Worm (Caenorhabditis elegans): ENCODE results near the gene F26F2.1.

- TF ChIP-seq unc-62 (GFP tag; optimal IDR thresholded peaks at IDR 0.05) (no peak), unc-39 (tag; optimal IDR thresholded peaks at IDR 0.05) (no peak), ces-1 (GFP tag; optimal IDR thresholded peaks at IDR 0.05) (no peak), nhr-76 (tag; optimal IDR thresholded peaks at IDR 0.05) (no peak), snpc-4 (tag; optimal IDR thresholded peaks at IDR 0.05) (no peak), nhr-12 (tag; optimal IDR thresholded peaks at IDR 0.05) (no peak), elt-1 (tag; optimal IDR thresholded peaks at IDR 0.05; ENCODE audit: borderline replicate concordance, insufficient read depth) (no peak), bed-3 (GFP tag; optimal IDR thresholded peaks at IDR 0.05) (no peak)
Observed at ce11 chrV:20558270-20558669, 3.4 kb downstream of the F26F2.1 start, which contains the start of gene abf-4.

Measured in whole organism, mixed stage, embryonic.